Worm (Caenorhabditis elegans) whole organism, L4/young adult: Measurements from ENCODE around the gene acbp-5.

Experiments
- W03F9.2 ChIP-seq: fragments of 150-350 bp; optimal IDR thresholded peaks from 2 replicates; lab custom pipeline; 2014; ENCODE audit warnings: missing biosample characterization, missing genetic modification characterization
- dao-5 ChIP-seq: sonication (generic microtip); optimal IDR thresholded peaks from 2 replicates; lab custom pipeline; 2016; ENCODE audit warnings: missing genotype, missing genetic modification characterization, moderate library complexity, missing compliant biosample characterization
- him-1 ChIP-seq: sonication (generic microtip); optimal IDR thresholded peaks from 2 replicates; lab custom pipeline; 2016; ENCODE audit warnings: missing genotype, missing genetic modification reagents, missing genetic modification characterization, missing compliant biosample characterization

DNA sequence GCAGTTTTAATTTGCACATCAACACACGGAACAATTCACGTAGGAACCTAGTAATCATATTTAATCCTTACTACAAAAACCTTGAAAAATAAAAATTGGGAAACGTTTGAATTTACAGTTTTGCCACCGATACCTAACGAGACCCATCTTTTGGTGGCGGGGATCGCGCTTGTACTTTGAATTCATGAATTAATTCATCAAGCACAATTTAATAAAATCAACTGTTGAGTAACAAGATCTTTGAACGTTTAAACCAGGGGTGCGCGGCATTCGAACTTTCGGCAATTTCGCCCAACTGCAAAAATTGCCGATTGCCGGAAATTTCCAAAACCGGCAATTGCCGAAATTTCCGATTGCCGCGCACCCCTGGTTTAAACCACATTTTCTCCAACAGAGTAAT lies 15.2 kb upstream of the acbp-5 start:
- no peak for TF ChIP-seq him-1 (tag; lab: Kevin White, UChicago)
- TF ChIP-seq dao-5 (tag; lab: Kevin White, UChicago): no peak
- TF ChIP-seq W03F9.2 (tag; lab: Kevin White, UChicago): no peak
